Fruit fly (Drosophila melanogaster): ENCODE results near the gene PIG-Wa.
A peak's percentile ranks its signal among the peaks of the same experiment; 100 is the strongest.

The PIG-Wa gene

DNA sequence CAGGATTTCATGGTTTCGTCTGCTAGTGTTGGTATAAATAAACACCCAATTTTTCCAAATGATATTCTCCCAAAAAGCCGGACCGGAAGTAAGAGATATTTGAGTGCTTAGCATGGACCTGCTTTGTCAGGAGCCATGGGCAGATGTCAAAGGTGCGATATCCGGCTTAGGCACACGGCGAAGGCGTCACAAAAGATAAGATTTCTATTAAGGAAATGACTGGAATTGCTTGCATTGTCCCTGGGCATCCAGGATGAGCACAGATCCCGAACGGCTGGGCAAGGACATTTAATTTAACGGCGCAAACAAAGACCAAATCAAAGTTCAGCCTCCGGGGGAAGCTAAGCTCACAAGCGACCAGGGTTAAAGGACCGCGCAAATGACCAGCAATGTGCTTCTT lies 2.7 kb downstream of the PIG-Wa start, which contains the start of gene CG3557:
Gene CG3557, minus strand, starts transcription at position 101 of the 400 bp plus-strand sequence.
- TF ChIP-seq CG10274 (GFP tag; optimal IDR thresholded peaks at IDR 0.05) (no peak), tll (GFP tag; optimal IDR thresholded peaks at IDR 0.05) (no peak), stwl (tag; optimal IDR thresholded peaks at IDR 0.05) (no peak)

DNA sequence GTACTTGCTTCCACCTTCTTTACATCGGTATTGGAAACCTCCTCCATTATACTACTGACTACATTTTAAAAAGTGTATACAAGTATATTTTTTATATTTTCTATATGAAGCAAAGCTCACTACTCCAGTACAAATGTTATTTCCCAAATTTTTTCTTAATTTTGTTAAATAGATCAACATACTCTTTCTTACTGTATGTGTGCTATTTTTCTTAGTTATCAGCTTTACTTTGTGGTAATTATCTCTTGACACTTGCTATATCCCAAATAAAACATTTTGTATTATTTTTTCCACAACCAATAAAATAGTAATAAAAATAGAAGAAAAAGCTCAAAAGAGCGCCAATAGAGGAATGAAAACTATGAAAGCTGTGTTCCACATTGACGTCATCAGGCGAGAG lies 7.6 kb downstream of the PIG-Wa start, which contains the start of gene CG43750:
Gene CG43750, minus strand, starts transcription at position 101 of the 400 bp plus-strand sequence.
- no peak for TF ChIP-seq dan (GFP tag; IDR thresholded peaks at IDR 0.05)
- TF ChIP-seq sd (tag; optimal IDR thresholded peaks at IDR 0.05) = no peak
- TF ChIP-seq Dfd (GFP tag; optimal IDR thresholded peaks at IDR 0.05) = no peak
- TF ChIP-seq pnt (GFP tag; optimal IDR thresholded peaks at IDR 0.05) = no peak
- no peak for TF ChIP-seq CG18262 (tag; optimal IDR thresholded peaks at IDR 0.05)
- no peak for TF ChIP-seq NC2α (GFP tag; optimal IDR thresholded peaks at IDR 0.05)
- TF ChIP-seq Ada2b (GFP tag; IDR thresholded peaks at IDR 0.05) = no peak
- no peak for TF ChIP-seq crp (GFP tag; optimal IDR thresholded peaks at IDR 0.05)
- no peak for TF ChIP-seq CG4730 (GFP tag; IDR thresholded peaks at IDR 0.05)
- no peak for TF ChIP-seq CG5245 (GFP tag; optimal IDR thresholded peaks at IDR 0.05)
- TF ChIP-seq NC2β (GFP tag; optimal IDR thresholded peaks at IDR 0.05) = no peak
- no peak for TF ChIP-seq dm (GFP tag; optimal IDR thresholded peaks at IDR 0.05)
- no peak for TF ChIP-seq Sin3A (optimal IDR thresholded peaks at IDR 0.05)
- TF ChIP-seq CG18476 (GFP tag; optimal IDR thresholded peaks at IDR 0.05) = no peak

DNA sequence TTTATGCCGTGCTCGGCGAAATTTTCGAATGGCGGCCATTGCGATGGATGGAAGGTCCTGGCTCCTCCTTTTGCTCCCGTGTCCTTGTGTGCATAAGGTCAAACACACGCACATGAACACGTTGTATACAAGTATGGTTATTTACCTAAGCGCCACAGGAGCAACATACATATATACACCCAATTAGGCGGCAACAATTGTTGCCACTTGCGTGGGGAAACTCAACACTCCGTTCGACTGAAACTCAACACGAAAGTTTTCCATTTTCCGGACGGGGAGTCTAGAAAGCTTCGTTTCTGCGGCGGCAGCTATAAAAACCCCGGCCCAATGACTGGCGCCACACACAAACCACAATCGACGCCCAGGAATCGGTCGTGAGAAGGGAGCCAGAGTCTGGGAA lies 8.3 kb downstream of the PIG-Wa start, which contains the start of gene CG46448:
Gene CG46448, plus strand, starts transcription at position 340 of the 400 bp plus-strand sequence.
- TF ChIP-seq esg (GFP tag; conservative IDR thresholded peaks at IDR 0.05) = no peak
- no peak for TF ChIP-seq prd (optimal IDR thresholded peaks at IDR 0.05)
- TF ChIP-seq prd (GFP tag; IDR thresholded peaks at IDR 0.05) = no peak
- TF ChIP-seq CG33557 (GFP tag; optimal IDR thresholded peaks at IDR 0.05) = no peak
- TF ChIP-seq ap (GFP tag; IDR thresholded peaks at IDR 0.05) = no peak
- peak; percentile 78 for TF ChIP-seq Nf-YB (GFP tag; optimal IDR thresholded peaks at IDR 0.05)
- TF ChIP-seq CG31388 (GFP tag; optimal IDR thresholded peaks at IDR 0.05) = no peak
- TF ChIP-seq ara (GFP tag; IDR thresholded peaks at IDR 0.05) = no peak
- no peak for TF ChIP-seq CG3407 (GFP tag; optimal IDR thresholded peaks at IDR 0.05)
- no peak for TF ChIP-seq ind (GFP tag; optimal IDR thresholded peaks at IDR 0.05)
- TF ChIP-seq Lim3 (GFP tag; IDR thresholded peaks at IDR 0.05) = 0 out of 2 replicates have a peak, but pooled peaks have one; percentile 7
- TF ChIP-seq yki (optimal IDR thresholded peaks at IDR 0.05) = no peak
- no peak for TF ChIP-seq CG6175 (GFP tag; IDR thresholded peaks at IDR 0.05)
- TF ChIP-seq Deaf1 (tag; optimal IDR thresholded peaks at IDR 0.05) = peak; percentile 12
- TF ChIP-seq wdn (GFP tag; IDR thresholded peaks at IDR 0.05) = no peak
- TF ChIP-seq Dfd (GFP tag; optimal IDR thresholded peaks at IDR 0.05) = no peak
- TF ChIP-seq slp2 (GFP tag; optimal IDR thresholded peaks at IDR 0.05) = no peak
- peak; percentile 16 for TF ChIP-seq lab (GFP tag; optimal IDR thresholded peaks at IDR 0.05)
- TF ChIP-seq Nf-YC (tag; optimal IDR thresholded peaks at IDR 0.05) = peak; percentile 87

DNA sequence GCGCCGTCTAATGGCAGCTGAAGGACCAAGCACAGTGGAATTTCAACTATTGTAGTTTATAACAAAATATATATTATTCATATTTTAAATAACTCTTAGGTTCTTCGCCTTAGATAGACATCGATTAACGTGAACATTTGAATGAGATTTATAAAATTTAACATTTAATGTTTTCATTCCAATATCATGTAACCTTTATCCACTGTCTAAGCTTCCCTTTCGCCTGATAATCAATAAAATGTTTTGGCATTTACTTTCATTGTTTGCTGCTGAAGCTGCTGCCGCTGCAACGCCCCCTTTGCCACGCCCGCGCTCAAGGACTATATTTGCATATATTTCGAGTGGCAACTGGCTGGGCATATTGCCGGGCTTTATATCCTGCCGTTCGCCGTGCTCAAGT lies 11.9 kb downstream of the PIG-Wa start:
- TF ChIP-seq bsh (GFP tag; optimal IDR thresholded peaks at IDR 0.05) (peak in 1 of 2 experiments; percentile 23), CG15269 (tag; optimal IDR thresholded peaks at IDR 0.05) (peak; percentile 3), CG17328 (GFP tag; IDR thresholded peaks at IDR 0.05) (peak; percentile 45; the same call in 1 of the 2 replicates), toy (GFP tag; IDR thresholded peaks at IDR 0.05) (no peak), inv (GFP tag; IDR thresholded peaks at IDR 0.05; ENCODE audit: partially characterized antibody) (no peak), ems (GFP tag; optimal IDR thresholded peaks at IDR 0.05) (no peak), gem (tag; optimal IDR thresholded peaks at IDR 0.05) (peak; percentile 40), CG18599 (GFP tag; optimal IDR thresholded peaks at IDR 0.05) (peak; percentile 48), CkIIα-i1 (GFP tag; IDR thresholded peaks at IDR 0.05) (no peak), jumu (GFP tag; optimal IDR thresholded peaks at IDR 0.05) (no peak), CG2202 (tag; optimal IDR thresholded peaks at IDR 0.05) (no peak), Hsf (GFP tag; optimal IDR thresholded peaks at IDR 0.05) (no peak), Med (GFP tag) (peak; percentile 70), CG13424 (tag; optimal IDR thresholded peaks at IDR 0.05) (peak; percentile 10), PHDP (tag; optimal IDR thresholded peaks at IDR 0.05) (peak; percentile 4)
